Fruit fly (Drosophila melanogaster) whole organism, embryonic: Measurements from ENCODE around the gene CG7557.
A peak's percentile ranks its signal among the peaks of the same experiment; 100 is the strongest.

Experiments used
- BEAF-32 ChIP-seq: fragments of 200-800 bp; sonication (Bioruptor generic); optimal IDR thresholded peaks from 3 replicates; lab custom pipeline; 2017; ENCODE audit warnings: missing biosample characterization, missing genetic modification characterization, mild to moderate bottlenecking, moderate library complexity, missing genetic modification reagents
- CG15601 ChIP-seq: fragments of 200-800 bp; sonication (Bioruptor generic); optimal IDR thresholded peaks from 3 replicates; lab custom pipeline; 2019; ENCODE audit warnings: missing biosample characterization, mild to moderate bottlenecking, missing genetic modification characterization, moderate library complexity
- CG17829 ChIP-seq: fragments of 200-800 bp; optimal IDR thresholded peaks from 2 replicates; lab custom pipeline; 2019; ENCODE audit warnings: missing biosample characterization, mild to moderate bottlenecking, missing genetic modification characterization, moderate library complexity
- CG1792 ChIP-seq: fragments of 200-800 bp; sonication (Bioruptor generic); optimal IDR thresholded peaks from 2 replicates; lab custom pipeline; 2016; ENCODE audit warnings: missing biosample characterization, missing genetic modification characterization
- CG18262 ChIP-seq: fragments of 200-800 bp; optimal IDR thresholded peaks from 3 replicates; lab custom pipeline; 2019; ENCODE audit warnings: missing biosample characterization, mild to moderate bottlenecking, missing genetic modification characterization, moderate library complexity
- CG1832 ChIP-seq: fragments of 200-800 bp; sonication (Bioruptor generic); optimal IDR thresholded peaks from 2 replicates; lab custom pipeline; 2017; ENCODE audit warnings: missing biosample characterization, mild to moderate bottlenecking, missing genetic modification characterization, inconsistent platforms
- CG30020 ChIP-seq: fragments of 200-800 bp; optimal IDR thresholded peaks from 2 replicates; lab custom pipeline; 2019; ENCODE audit warnings: missing biosample characterization, mild to moderate bottlenecking, missing genetic modification characterization, moderate library complexity
- CG30403 ChIP-seq: fragments of 200-800 bp; sonication (Bioruptor generic); optimal IDR thresholded peaks from 3 replicates; lab custom pipeline; 2016; ENCODE audit warnings: missing biosample characterization, missing genetic modification characterization
- CG3163 ChIP-seq: fragments of 200-800 bp; sonication (Bioruptor generic); optimal IDR thresholded peaks from 3 replicates; lab custom pipeline; 2016; ENCODE audit warnings: missing biosample characterization, missing genetic modification characterization
- CG32532 ChIP-seq: fragments of 200-800 bp; sonication (Bioruptor generic); IDR thresholded peaks from 2 replicates; pipeline ENCODE4 v1.3.6; 2022; ENCODE audit warnings: missing biosample characterization, missing genetic modification characterization
- CG6689 ChIP-seq: fragments of 200-800 bp; sonication (Bioruptor generic); IDR thresholded peaks from 2 replicates; pipeline ENCODE4 v1.3.6; 2022; ENCODE audit warnings: missing biosample characterization, missing genetic modification characterization
- CG6813 ChIP-seq: fragments of 200-800 bp; sonication (Bioruptor generic); optimal IDR thresholded peaks from 2 replicates; lab custom pipeline; 2017; ENCODE audit warnings: missing biosample characterization, missing genetic modification characterization, mild to moderate bottlenecking, moderate library complexity, missing genetic modification reagents
- CG7839 ChIP-seq: fragments of 200-800 bp; sonication (Bioruptor generic); optimal IDR thresholded peaks from 3 replicates; lab custom pipeline; 2018; ENCODE audit warnings: missing biosample characterization, mild to moderate bottlenecking, missing genetic modification characterization, moderate library complexity
- CG9437 ChIP-seq: fragments of 200-800 bp; sonication (Bioruptor generic); optimal IDR thresholded peaks from 2 replicates; lab custom pipeline; 2018; ENCODE audit warnings: missing biosample characterization, mild to moderate bottlenecking, missing genetic modification characterization
- Camta ChIP-seq: fragments of 200-800 bp; sonication (Bioruptor generic); optimal IDR thresholded peaks from 2 replicates; lab custom pipeline; 2016; ENCODE audit warnings: missing biosample characterization, missing genetic modification characterization
- Dp ChIP-seq: fragments of 200-800 bp; sonication (Bioruptor generic); optimal IDR thresholded peaks from 2 replicates; lab custom pipeline; 2018; ENCODE audit warnings: missing biosample characterization, mild to moderate bottlenecking, missing genetic modification characterization, moderate library complexity
- Ets97D ChIP-seq: fragments of 200-800 bp; sonication (Bioruptor generic); optimal IDR thresholded peaks from 3 replicates; lab custom pipeline; 2016; ENCODE audit warnings: missing biosample characterization, missing genetic modification characterization
- HLHmδ ChIP-seq: fragments of 200-800 bp; sonication (Bioruptor generic); optimal IDR thresholded peaks from 2 replicates; lab custom pipeline; 2018; ENCODE audit warnings: missing biosample characterization, mild to moderate bottlenecking, missing genetic modification characterization, moderate library complexity
- Hey ChIP-seq: fragments of 200-800 bp; sonication (Bioruptor generic); optimal IDR thresholded peaks from 3 replicates; lab custom pipeline; 2018; ENCODE audit warnings: missing biosample characterization, mild to moderate bottlenecking, missing genetic modification characterization
- Hmx ChIP-seq: fragments of 200-800 bp; sonication (Bioruptor generic); optimal IDR thresholded peaks from 2 replicates; lab custom pipeline; 2016; ENCODE audit warnings: missing biosample characterization, missing genetic modification characterization
- Hr3 ChIP-seq: fragments of 200-800 bp; sonication (Bioruptor generic); optimal IDR thresholded peaks from 3 replicates; lab custom pipeline; 2016; ENCODE audit warnings: missing biosample characterization, missing genetic modification characterization
- Hr51 ChIP-seq, 2 experiments: fragments of 200-800 bp; sonication (Bioruptor generic); optimal IDR thresholded peaks; 2 replicates in 1 of 2; 3 replicates in 1 of 2; lab custom pipeline; 2016 to 2018; ENCODE audit warnings: missing biosample characterization in 2 of 2, missing genetic modification characterization in 2 of 2, mild to moderate bottlenecking in 1 of 2, moderate library complexity in 1 of 2
- Hsf ChIP-seq: fragments of 200-800 bp; sonication (Bioruptor generic); optimal IDR thresholded peaks from 3 replicates; lab custom pipeline; 2016; ENCODE audit warnings: missing biosample characterization, missing genetic modification characterization
- Kr ChIP-seq: fragments of 200-800 bp; sonication (Bioruptor generic); optimal IDR thresholded peaks from 2 replicates; lab custom pipeline; 2017; ENCODE audit warnings: missing biosample characterization, mild to moderate bottlenecking, missing genetic modification characterization
- Med ChIP-seq: fragments of 200-800 bp; sonication (Bioruptor generic); peaks from one replicate; lab custom pipeline; 2016; ENCODE audit warnings: missing biosample characterization, missing genetic modification characterization, mild to moderate bottlenecking, inconsistent platforms, moderate library complexity
- Mes4 ChIP-seq: fragments of 200-800 bp; sonication (Bioruptor generic); optimal IDR thresholded peaks from 2 replicates; lab custom pipeline; 2016; ENCODE audit warnings: missing biosample characterization, missing genetic modification characterization
- NC2α ChIP-seq: fragments of 200-800 bp; sonication (Bioruptor generic); optimal IDR thresholded peaks from 2 replicates; lab custom pipeline; 2016; ENCODE audit warnings: missing biosample characterization, missing genetic modification characterization
- Ptx1 ChIP-seq: fragments of 200-800 bp; sonication (Bioruptor generic); IDR thresholded peaks from 2 replicates; pipeline ENCODE4 v1.3.6; 2022; ENCODE audit warnings: missing biosample characterization, missing genetic modification characterization
- Rx ChIP-seq: fragments of 200-800 bp; sonication (Bioruptor generic); IDR thresholded peaks from 2 replicates; pipeline ENCODE4 v1.3.6; 2022; ENCODE audit warnings: missing biosample characterization, missing genetic modification characterization
- YL-1 ChIP-seq: fragments of 200-800 bp; sonication (Bioruptor generic); optimal IDR thresholded peaks from 3 replicates; lab custom pipeline; 2017; ENCODE audit warnings: missing biosample characterization, mild to moderate bottlenecking, missing genetic modification characterization
- bowl ChIP-seq: fragments of 200-800 bp; sonication (Bioruptor generic); IDR thresholded peaks from 2 replicates; pipeline ENCODE4 v1.3.6; 2022; ENCODE audit warnings: missing biosample characterization, missing genetic modification characterization
- cwo ChIP-seq: fragments of 200-800 bp; sonication (Bioruptor generic); optimal IDR thresholded peaks from 3 replicates; lab custom pipeline; 2017; ENCODE audit warnings: missing biosample characterization, missing genetic modification characterization, mild to moderate bottlenecking, moderate library complexity, missing genetic modification reagents
- ems ChIP-seq: fragments of 200-800 bp; sonication (Bioruptor generic); optimal IDR thresholded peaks from 3 replicates; lab custom pipeline; 2016; ENCODE audit warnings: missing biosample characterization, missing genetic modification characterization
- gcm ChIP-seq: fragments of 200-800 bp; sonication (Bioruptor generic); optimal IDR thresholded peaks from 2 replicates; lab custom pipeline; 2019; ENCODE audit warnings: missing biosample characterization, mild to moderate bottlenecking, missing genetic modification characterization, moderate library complexity
- gfzf ChIP-seq: fragments of 200-800 bp; sonication (Bioruptor generic); optimal IDR thresholded peaks from 2 replicates; lab custom pipeline; 2016; ENCODE audit warnings: missing biosample characterization, mild to moderate bottlenecking, missing genetic modification characterization, moderate library complexity
- kay ChIP-seq: fragments of 200-800 bp; sonication (Bioruptor generic); optimal IDR thresholded peaks from 2 replicates; lab custom pipeline; 2016; ENCODE audit warnings: missing biosample characterization, missing genetic modification characterization
- pfk ChIP-seq: fragments of 200-800 bp; sonication (Bioruptor generic); optimal IDR thresholded peaks from 2 replicates; lab custom pipeline; 2018; ENCODE audit warnings: missing biosample characterization, mild to moderate bottlenecking, missing genetic modification characterization, moderate library complexity
- pum ChIP-seq: fragments of 200-800 bp; sonication (Bioruptor generic); optimal IDR thresholded peaks from 2 replicates; lab custom pipeline; 2016; ENCODE audit warnings: missing biosample characterization, missing genetic modification characterization
- ranshi ChIP-seq: fragments of 200-800 bp; sonication (Bioruptor generic); IDR thresholded peaks from 2 replicates; pipeline ENCODE4 v1.3.6; 2022; ENCODE audit warnings: missing biosample characterization, missing genetic modification characterization
- run ChIP-seq: fragments of 200-800 bp; sonication (Bioruptor generic); optimal IDR thresholded peaks from 3 replicates; lab custom pipeline; 2018; ENCODE audit warnings: missing biosample characterization, mild to moderate bottlenecking, missing genetic modification characterization
- sc ChIP-seq, 3 experiments: fragments of >200 bp in 2 of 3; fragments of 200-800 bp in 1 of 3; sonication (Bioruptor generic) in 1 of 3; optimal IDR thresholded peaks; 2 replicates in 2 of 3; 3 replicates in 1 of 3; lab custom pipeline; 2017; ENCODE audit warnings: mild to moderate bottlenecking in 1 of 3, missing biosample characterization in 1 of 3, missing genetic modification characterization in 1 of 3, missing genetic modification reagents in 1 of 3
- seq ChIP-seq: fragments of 200-800 bp; sonication (Bioruptor generic); IDR thresholded peaks from 2 replicates; pipeline ENCODE4 v1.3.6; 2022; ENCODE audit warnings: missing biosample characterization, missing genetic modification characterization
- slp2 ChIP-seq: fragments of 200-800 bp; sonication (Bioruptor generic); optimal IDR thresholded peaks from 2 replicates; lab custom pipeline; 2016; ENCODE audit warnings: missing biosample characterization, missing genetic modification characterization
- stc ChIP-seq: fragments of 200-800 bp; sonication (Bioruptor generic); IDR thresholded peaks from 2 replicates; pipeline ENCODE4 v1.3.6; 2022; ENCODE audit warnings: missing biosample characterization, missing genetic modification characterization
- tin ChIP-seq: fragments of 200-800 bp; sonication (Bioruptor generic); optimal IDR thresholded peaks from 3 replicates; lab custom pipeline; 2016; ENCODE audit warnings: missing biosample characterization, missing genetic modification characterization
- tx ChIP-seq: fragments of 200-800 bp; sonication (Bioruptor generic); optimal IDR thresholded peaks from 2 replicates; lab custom pipeline; 2016; ENCODE audit warnings: missing biosample characterization, missing genetic modification characterization
- unpg ChIP-seq: fragments of 200-800 bp; sonication (Bioruptor generic); optimal IDR thresholded peaks from 3 replicates; lab custom pipeline; 2018; ENCODE audit warnings: missing biosample characterization, mild to moderate bottlenecking, missing genetic modification characterization, moderate library complexity
- wor ChIP-seq: fragments of 200-800 bp; sonication (Bioruptor generic); IDR thresholded peaks from 2 replicates; pipeline ENCODE4 v1.3.6; 2022; ENCODE audit warnings: missing biosample characterization, missing genetic modification characterization
- z ChIP-seq: fragments of 200-800 bp; sonication (Bioruptor generic); IDR thresholded peaks from 3 replicates; pipeline ENCODE4 v1.3.6; 2022; ENCODE audit warnings: missing biosample characterization, missing genetic modification characterization
- zen ChIP-seq: fragments of 200-800 bp; sonication (Bioruptor generic); optimal IDR thresholded peaks from 3 replicates; lab custom pipeline; 2018; ENCODE audit warnings: missing biosample characterization, mild to moderate bottlenecking, missing genetic modification characterization, moderate library complexity

The CG7557 gene

dm6 chr3L:11407202-11407829, 37.6 kb upstream of the CG7557 start (continued):
- no peak for TF ChIP-seq z
- peak; percentile 45 for TF ChIP-seq CG30403
- TF ChIP-seq cwo, result no peak
- no peak for TF ChIP-seq tx
- TF ChIP-seq CG1792, result no peak
- peak; percentile 50 for TF ChIP-seq CG18262 (tag; lab: Kevin White, UChicago)
- no peak for TF ChIP-seq Ets97D (GFP tag; lab: Kevin White, UChicago)
- TF ChIP-seq kay (GFP tag; lab: Kevin White, UChicago), result no peak
- TF ChIP-seq BEAF-32 (GFP tag; lab: Kevin White, UChicago), result no peak
- TF ChIP-seq zen (tag; lab: Kevin White, UChicago), result no peak
- no peak for TF ChIP-seq Camta (GFP tag; lab: Kevin White, UChicago)
- peak; percentile 26 for TF ChIP-seq CG9437 (GFP tag; lab: Kevin White, UChicago)
- no peak; the same call in 1 of the 2 replicates for TF ChIP-seq seq (GFP tag; lab: Robert Waterston, UW)
- no peak for TF ChIP-seq tin
- peak; percentile 3 for TF ChIP-seq CG7839
- peak; percentile 35 for TF ChIP-seq Med (GFP tag; lab: Kevin White, UChicago)
- TF ChIP-seq pum (GFP tag; lab: Kevin White, UChicago), result no peak
- TF ChIP-seq CG15601 (tag; lab: Kevin White, UChicago), result peak; percentile 17
- TF ChIP-seq Mes4 (GFP tag; lab: Kevin White, UChicago), result no peak
- TF ChIP-seq YL-1 (GFP tag; lab: Kevin White, UChicago), result no peak
- TF ChIP-seq unpg (GFP tag; lab: Kevin White, UChicago), result no peak
- peak; percentile 11; the same call in 1 of the 2 replicates for TF ChIP-seq CG6689 (GFP tag; lab: Robert Waterston, UW)
- no peak for TF ChIP-seq bowl (GFP tag; lab: Robert Waterston, UW)
- TF ChIP-seq wor (GFP tag; lab: Robert Waterston, UW), result no peak
- peak; percentile 20 for TF ChIP-seq CG17829 (tag; lab: Kevin White, UChicago)
- no peak for TF ChIP-seq CG6813 (GFP tag; lab: Kevin White, UChicago)
- peak in 1 of 2 experiments; percentile 45 for TF ChIP-seq Hr51 (GFP tag; optimal IDR thresholded peaks at IDR 0.05; lab: Kevin White, UChicago)
- TF ChIP-seq Dp (GFP tag; lab: Kevin White, UChicago), result no peak
- TF ChIP-seq CG3163 (GFP tag; lab: Kevin White, UChicago), result no peak
- TF ChIP-seq gfzf (GFP tag; lab: Kevin White, UChicago), result no peak
- no peak for TF ChIP-seq slp2 (GFP tag; lab: Kevin White, UChicago)
- no peak for TF ChIP-seq Hr3 (GFP tag; lab: Kevin White, UChicago)
- no peak for TF ChIP-seq HLHmδ
- TF ChIP-seq ranshi, result no peak
- TF ChIP-seq gcm (GFP tag; lab: Kevin White, UChicago), result no peak
- TF ChIP-seq stc (GFP tag; lab: Robert Waterston, UW), result no peak; the same call in 1 of the 2 replicates
- no peak for TF ChIP-seq Hmx (GFP tag; lab: Kevin White, UChicago)
- TF ChIP-seq CG1832 (GFP tag; lab: Kevin White, UChicago), result no peak
- no peak for TF ChIP-seq Hey (tag; lab: Kevin White, UChicago)
- TF ChIP-seq pfk, result no peak
- TF ChIP-seq Rx (GFP tag; lab: Robert Waterston, UW), result no peak
- no peak for TF ChIP-seq Hsf
- TF ChIP-seq Kr (GFP tag; lab: Kevin White, UChicago), result no peak
- TF ChIP-seq ems, result no peak
- peak; percentile 19; the same call in 1 of the 2 replicates for TF ChIP-seq CG32532
- no peak for TF ChIP-seq CG30020
- no peak for TF ChIP-seq NC2α (GFP tag; lab: Kevin White, UChicago)
- no peak for TF ChIP-seq sc (optimal IDR thresholded peaks at IDR 0.05; lab: Kevin White, UChicago)
- peak; percentile 17 for TF ChIP-seq sc (GFP tag; optimal IDR thresholded peaks at IDR 0.05; lab: Kevin White, UChicago)
- TF ChIP-seq Ptx1, result 0 out of 2 replicates have a peak, but pooled peaks have one; percentile 5
- TF ChIP-seq run (tag; lab: Kevin White, UChicago), result peak; percentile 65
